Worm (Caenorhabditis elegans) whole organism, L4 larva: ENCODE data around the gene F48E8.2.

ENCODE experiments used
- F26F4.8 ChIP-seq: fragments of 200-800 bp; sonication (Bioruptor generic); conservative IDR thresholded peaks from 2 replicates; pipeline ENCODE4 v1.3.6; 2022; ENCODE audit warnings: missing genetic modification characterization, missing compliant biosample characterization
- T20F7.1 ChIP-seq: fragments of 200-800 bp; sonication (Bioruptor generic); optimal IDR thresholded peaks from 2 replicates; lab custom pipeline; 2018; ENCODE audit warnings: mild to moderate bottlenecking, missing genetic modification characterization, missing compliant biosample characterization
- Y105C5A.15 ChIP-seq: fragments of 200-800 bp; sonication (Bioruptor generic); IDR thresholded peaks from 2 replicates; pipeline ENCODE4 v1.3.6; 2022; ENCODE audit warnings: missing genetic modification characterization, missing compliant biosample characterization
- Y48G9A.11 ChIP-seq: fragments of 200-800 bp; sonication (Bioruptor generic); IDR thresholded peaks from 2 replicates; pipeline ENCODE4 v1.3.6; 2022; ENCODE audit warnings: missing genetic modification reagents, missing genetic modification characterization, missing compliant biosample characterization
- aha-1 ChIP-seq: fragments of 150-350 bp; peaks from one replicate; lab custom pipeline; 2014; ENCODE audit warnings: missing biosample characterization, missing genetic modification characterization
- ceh-44 ChIP-seq: fragments of 200-800 bp; sonication (Bioruptor generic); IDR thresholded peaks from 2 replicates; pipeline ENCODE4 v1.3.6; 2022; ENCODE audit warnings: missing genetic modification reagents, missing genetic modification characterization, missing compliant biosample characterization
- ceh-62 ChIP-seq: sonication (generic microtip); optimal IDR thresholded peaks from 2 replicates; lab custom pipeline; 2017; ENCODE audit warnings: missing biosample characterization, missing genetic modification characterization
- daf-16 ChIP-seq, 3 experiments: sonication (generic microtip); optimal IDR thresholded peaks; 2 replicates each; lab custom pipeline; 2016 to 2017; ENCODE audit warnings: missing genetic modification characterization in 3 of 3, missing genetic modification reagents in 3 of 3, mild to moderate bottlenecking in 2 of 3, missing compliant biosample characterization in 2 of 3, missing biosample characterization in 1 of 3, moderate library complexity in 1 of 3
- daf-19 ChIP-seq: fragments of 200-800 bp; sonication (Bioruptor generic); conservative IDR thresholded peaks from 2 replicates; pipeline ENCODE4 v1.3.6; 2022; ENCODE audit warnings: missing genetic modification characterization, missing compliant biosample characterization
- daf-8 ChIP-seq: fragments of 200-800 bp; sonication (Bioruptor generic); IDR thresholded peaks from 2 replicates; pipeline ENCODE4 v1.3.6; 2022; ENCODE audit warnings: missing genetic modification characterization, missing compliant biosample characterization
- dmd-6 ChIP-seq: fragments of 200-800 bp; sonication (Bioruptor generic); IDR thresholded peaks from 2 replicates; pipeline ENCODE4 v1.3.6; 2022; ENCODE audit warnings: missing genetic modification reagents, missing genetic modification characterization, missing compliant biosample characterization
- dmd-8 ChIP-seq: fragments of 200-800 bp; sonication (Bioruptor generic); IDR thresholded peaks from 2 replicates; pipeline ENCODE4 v1.3.6; 2022; ENCODE audit warnings: missing genetic modification characterization, missing compliant biosample characterization
- dve-1 ChIP-seq: sonication (generic microtip); optimal IDR thresholded peaks from 2 replicates; lab custom pipeline; 2017; ENCODE audit warnings: antibody characterized with exemption, mild to moderate bottlenecking, missing genetic modification characterization, missing compliant biosample characterization; ENCODE audit not compliant: insufficient read depth
- hlh-11 ChIP-seq: fragments of 200-800 bp; sonication (Bioruptor generic); optimal IDR thresholded peaks from 2 replicates; lab custom pipeline; 2018; ENCODE audit warnings: mild to moderate bottlenecking, missing genetic modification characterization, missing compliant biosample characterization
- hlh-30 ChIP-seq: sonication (generic microtip); optimal IDR thresholded peaks from 2 replicates; lab custom pipeline; 2017; ENCODE audit warnings: antibody characterized with exemption, mild to moderate bottlenecking, missing genetic modification characterization, missing compliant biosample characterization; ENCODE audit not compliant: insufficient read depth
- lsy-2 ChIP-seq, 2 experiments: fragments of 150-350 bp in 1 of 2; sonication (generic microtip) in 1 of 2; optimal IDR thresholded peaks; 2 replicates each; lab custom pipeline; 2014 to 2017; ENCODE audit warnings: missing biosample characterization in 2 of 2, missing genetic modification characterization in 2 of 2
- madf-9 ChIP-seq: fragments of 200-800 bp; sonication (Bioruptor generic); conservative IDR thresholded peaks from 2 replicates; pipeline ENCODE4 v1.3.6; 2022; ENCODE audit warnings: missing genetic modification reagents, missing genetic modification characterization, missing compliant biosample characterization
- mdt-29 ChIP-seq: fragments of 200-800 bp; sonication (Bioruptor generic); IDR thresholded peaks from 2 replicates; pipeline ENCODE4 v1.3.6; 2022; ENCODE audit warnings: missing genetic modification reagents, missing genetic modification characterization, missing compliant biosample characterization
- mep-1 ChIP-seq: fragments of 150-350 bp; sonication (generic microtip); optimal IDR thresholded peaks from 3 replicates; lab custom pipeline; 2014; ENCODE audit warnings: missing biosample characterization, missing genetic modification characterization
- mes-2 ChIP-seq: sonication (generic microtip); optimal IDR thresholded peaks from 2 replicates; lab custom pipeline; 2016; ENCODE audit warnings: missing genotype, mild to moderate bottlenecking, missing genetic modification characterization, missing compliant biosample characterization; ENCODE audit not compliant: poor library complexity, severe bottlenecking
- mxl-2 ChIP-seq: fragments of 200-800 bp; sonication (Bioruptor generic); conservative IDR thresholded peaks from 2 replicates; pipeline ENCODE4 v1.3.6; 2022; ENCODE audit warnings: missing genetic modification reagents, missing genetic modification characterization, missing compliant biosample characterization
- nhr-10 ChIP-seq: fragments of 150-350 bp; optimal IDR thresholded peaks from 2 replicates; lab custom pipeline; 2014; ENCODE audit warnings: missing biosample characterization, missing genetic modification characterization
- nhr-11 ChIP-seq: fragments of 150-350 bp; optimal IDR thresholded peaks from 2 replicates; lab custom pipeline; 2014; ENCODE audit warnings: missing biosample characterization, missing genetic modification characterization
- nhr-28 ChIP-seq: fragments of 150-350 bp; optimal IDR thresholded peaks from 2 replicates; lab custom pipeline; 2014; ENCODE audit warnings: missing biosample characterization, missing genetic modification characterization
- nhr-42 ChIP-seq: fragments of 200-800 bp; sonication (Bioruptor generic); IDR thresholded peaks from 2 replicates; pipeline ENCODE4 v1.3.6; 2022; ENCODE audit warnings: missing genetic modification characterization, missing compliant biosample characterization
- nhr-48 ChIP-seq: sonication (generic microtip); optimal IDR thresholded peaks from 2 replicates; lab custom pipeline; 2016; ENCODE audit warnings: mild to moderate bottlenecking, missing genetic modification characterization, missing compliant biosample characterization
- nhr-76 ChIP-seq: fragments of 150-350 bp; optimal IDR thresholded peaks from 2 replicates; lab custom pipeline; 2014; ENCODE audit warnings: missing biosample characterization, missing genetic modification characterization
- pha-4 ChIP-seq, 2 experiments: fragments of 150-350 bp in 1 of 2; fragments of 200-800 bp in 1 of 2; sonication (Bioruptor generic) in 1 of 2; IDR thresholded peaks in 1 of 2; optimal IDR thresholded peaks in 1 of 2; 2 replicates each; pipeline versions ENCODE4 v1.3.6 to Lab custom; 2014 to 2022; ENCODE audit warnings: missing genetic modification characterization in 2 of 2, missing genetic modification reagents in 2 of 2, missing biosample characterization in 1 of 2, missing compliant biosample characterization in 1 of 2
- pqm-1 ChIP-seq: sonication (generic microtip); optimal IDR thresholded peaks from 2 replicates; lab custom pipeline; 2017; ENCODE audit warnings: missing biosample characterization, missing genetic modification characterization
- snpc-1.2 ChIP-seq: fragments of 200-800 bp; sonication (Bioruptor generic); IDR thresholded peaks from 2 replicates; pipeline ENCODE4 v1.3.6; 2022; ENCODE audit warnings: missing genetic modification reagents, missing genetic modification characterization, missing compliant biosample characterization
- tag-97 ChIP-seq: fragments of 200-800 bp; sonication (Bioruptor generic); IDR thresholded peaks from 2 replicates; pipeline ENCODE4 v1.3.6; 2022; ENCODE audit warnings: missing genetic modification characterization, missing compliant biosample characterization
- unc-130 ChIP-seq: sonication (generic microtip); optimal IDR thresholded peaks from 2 replicates; lab custom pipeline; 2016; ENCODE audit warnings: missing genetic modification reagents, missing genetic modification characterization, missing compliant biosample characterization
- unc-62 ChIP-seq, 3 experiments: fragments of 150-350 bp in 1 of 3; sonication (generic microtip); optimal IDR thresholded peaks in 2 of 3; peaks in 1 of 3; 1 replicate in 1 of 3; 2 replicates in 2 of 3; lab custom pipeline; 2014 to 2017; ENCODE audit warnings: missing biosample characterization in 3 of 3, missing genetic modification characterization in 3 of 3, missing genetic modification reagents in 3 of 3, missing genotype in 1 of 3
- vab-7 ChIP-seq: fragments of 200-800 bp; sonication (Bioruptor generic); IDR thresholded peaks from 2 replicates; pipeline ENCODE4 v1.3.6; 2022; ENCODE audit warnings: missing genetic modification reagents, missing genetic modification characterization, missing compliant biosample characterization

The F48E8.2 gene

DNA sequence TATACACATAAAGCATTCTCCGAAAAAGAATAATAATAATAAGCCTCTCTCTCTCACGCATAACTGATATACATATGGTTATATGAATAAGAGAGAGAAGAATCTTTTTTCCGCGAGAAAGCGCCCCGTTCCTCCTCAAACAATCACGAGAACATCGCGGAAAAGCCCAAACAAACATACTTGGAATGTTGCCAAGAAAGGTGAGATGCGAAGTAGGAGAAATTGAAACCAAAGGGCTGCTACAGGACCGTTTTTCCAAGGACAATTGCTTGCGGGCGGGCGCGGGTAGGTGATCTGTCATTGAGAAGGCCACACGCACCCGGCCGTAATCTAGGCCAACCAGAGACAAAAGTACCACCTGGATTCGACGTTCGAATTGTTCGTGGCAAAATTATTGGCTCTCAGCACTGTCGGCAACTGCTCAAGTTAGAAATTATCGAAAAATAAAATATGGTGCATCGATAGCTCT is 40.5 kb upstream of the F48E8.2 start, which contains the start of gene dnj-24:
TSS of gene dnj-24 (minus strand) at position 419 of the 469 bp plus-strand sequence.
- no peak for TF ChIP-seq vab-7 (GFP tag; lab: Robert Waterston, UW)
- TF ChIP-seq daf-16 (GFP tag; optimal IDR thresholded peaks at IDR 0.05; lab: Kevin White, UChicago) = no peak
- TF ChIP-seq daf-16 (tag; optimal IDR thresholded peaks at IDR 0.05; lab: Kevin White, UChicago) = no peak
- no peak for TF ChIP-seq nhr-48
- peak; percentile 36 for TF ChIP-seq hlh-30 (tag; lab: Kevin White, UChicago)
- TF ChIP-seq nhr-28 (tag; lab: Kevin White, UChicago) = peak; percentile 1
- no peak for TF ChIP-seq mxl-2 (GFP tag; lab: Robert Waterston, UW)
- TF ChIP-seq hlh-11 = peak; percentile 31
- no peak for TF ChIP-seq Y105C5A.15 (GFP tag; lab: Robert Waterston, UW)
- TF ChIP-seq mdt-29 (GFP tag; lab: Robert Waterston, UW) = no peak
- TF ChIP-seq Y48G9A.11 (GFP tag; lab: Robert Waterston, UW) = no peak
- TF ChIP-seq ceh-44 (GFP tag; lab: Robert Waterston, UW) = no peak
- TF ChIP-seq unc-130 (GFP tag; lab: Kevin White, UChicago) = no peak
- TF ChIP-seq mes-2 (tag; lab: Kevin White, UChicago) = no peak
- TF ChIP-seq nhr-76 (tag; lab: Kevin White, UChicago) = no peak
- no peak for TF ChIP-seq daf-8 (GFP tag; lab: Robert Waterston, UW)
- TF ChIP-seq ceh-62 (tag; lab: Kevin White, UChicago) = no peak
- 0 out of 2 replicates have a peak, but pooled peaks have one; percentile 23 for TF ChIP-seq nhr-42 (GFP tag; lab: Robert Waterston, UW)
- no peak for TF ChIP-seq snpc-1.2 (GFP tag; lab: Robert Waterston, UW)
- TF ChIP-seq pqm-1 (tag; lab: Kevin White, UChicago) = no peak
- TF ChIP-seq dmd-8 (GFP tag; lab: Robert Waterston, UW) = 0 out of 2 replicates have a peak, but pooled peaks have one; percentile 38
- TF ChIP-seq aha-1 (tag; lab: Kevin White, UChicago) = peak; percentile 12
- TF ChIP-seq lsy-2 (tag; optimal IDR thresholded peaks at IDR 0.05; lab: Kevin White, UChicago) = no peak
- TF ChIP-seq, all 104 proteins: peak for 6

DNA sequence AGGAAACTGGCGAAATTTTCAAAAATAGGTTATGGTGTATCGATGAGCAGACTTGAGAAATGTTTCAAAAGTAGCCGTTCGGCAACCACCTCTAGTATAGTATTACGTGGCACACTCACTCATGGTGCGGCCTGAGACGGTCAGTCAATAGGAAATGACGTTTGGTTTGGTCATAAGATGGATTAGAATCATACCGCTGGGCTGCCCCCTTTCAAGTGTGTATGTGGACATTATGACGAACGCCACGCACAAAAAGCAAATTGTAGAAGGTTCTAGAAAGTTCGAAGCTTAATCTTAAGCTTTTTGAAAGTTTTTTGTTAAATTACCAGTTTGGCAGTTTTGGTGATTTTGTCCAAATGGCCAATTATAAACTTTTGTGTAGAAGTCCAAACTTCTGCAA is 39.8 kb upstream of the F48E8.2 start:
- TF ChIP-seq hlh-11 (peak; percentile 45), unc-62 (GFP tag; optimal IDR thresholded peaks at IDR 0.05 in 1 of 2; lab: Kevin White, UChicago) (peak in 1 of 2 experiments; percentile 54), unc-62 (tag; optimal IDR thresholded peaks at IDR 0.05; lab: Kevin White, UChicago) (no peak), dve-1 (tag; lab: Kevin White, UChicago) (peak; percentile 9), nhr-10 (tag; lab: Kevin White, UChicago) (no peak), hlh-30 (tag; lab: Kevin White, UChicago) (peak; percentile 63), daf-19 (no peak), pha-4 (GFP tag; IDR thresholded peaks at IDR 0.05; lab: Robert Waterston, UW) (no peak), pha-4 (tag; optimal IDR thresholded peaks at IDR 0.05; lab: Kevin White, UChicago) (peak; percentile 78), mep-1 (peak; percentile 13)

DNA sequence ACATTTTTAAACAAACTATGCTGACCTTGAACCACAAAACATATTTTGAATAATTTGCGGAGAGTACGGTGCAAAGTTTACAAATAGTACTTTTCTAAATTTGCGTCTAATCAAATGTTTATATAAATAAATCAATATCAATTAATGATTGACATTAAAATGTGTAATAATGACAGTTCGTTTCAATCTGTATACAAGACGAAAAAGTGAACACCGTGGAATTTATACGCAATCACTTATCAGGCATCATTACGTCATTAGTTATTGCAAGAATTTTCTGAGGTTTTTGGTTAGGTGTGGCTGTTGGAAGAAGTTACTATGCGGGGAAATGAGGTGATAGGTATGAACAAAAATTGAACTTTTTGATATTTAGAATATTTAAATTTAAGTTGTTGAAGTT is 37.1 kb upstream of the F48E8.2 start:
- TF ChIP-seq tag-97 (GFP tag; lab: Robert Waterston, UW) = no peak
- TF ChIP-seq dmd-6 (GFP tag; lab: Robert Waterston, UW) = peak; percentile 68
- no peak for TF ChIP-seq nhr-11
- peak; percentile 13 for TF ChIP-seq T20F7.1
- no peak for TF ChIP-seq vab-7 (GFP tag; lab: Robert Waterston, UW)
- TF ChIP-seq, all 104 proteins: peak for 2

DNA sequence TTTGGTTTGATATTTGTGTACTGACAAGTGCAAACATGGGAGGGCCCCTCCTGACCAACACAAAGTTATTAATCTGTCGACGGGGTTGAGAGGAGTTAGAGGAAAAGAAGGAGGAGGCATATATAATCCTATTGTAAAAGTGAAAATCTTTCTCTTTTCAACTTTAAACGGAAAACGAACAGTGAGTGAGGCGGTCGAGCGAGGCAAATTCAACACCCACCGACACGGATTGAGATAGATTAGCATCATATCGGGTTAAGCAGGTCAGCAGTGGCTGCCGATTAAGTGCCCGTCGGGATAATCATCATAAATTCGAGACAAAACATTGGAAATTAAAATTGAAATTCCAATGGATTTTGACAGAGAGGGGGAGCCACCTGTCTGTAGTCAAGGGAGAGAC is 27.9 kb upstream of the F48E8.2 start:
- no peak for TF ChIP-seq unc-130 (GFP tag; lab: Kevin White, UChicago)
- peak in 1 of 2 experiments; percentile 37 for TF ChIP-seq unc-62 (GFP tag; optimal IDR thresholded peaks at IDR 0.05 in 1 of 2; lab: Kevin White, UChicago)
- TF ChIP-seq unc-62 (tag; optimal IDR thresholded peaks at IDR 0.05; lab: Kevin White, UChicago) = no peak
- TF ChIP-seq F26F4.8 (GFP tag; lab: Robert Waterston, UW) = no peak
- no peak for TF ChIP-seq Y105C5A.15 (GFP tag; lab: Robert Waterston, UW)
- no peak for TF ChIP-seq madf-9 (GFP tag; lab: Robert Waterston, UW)
- TF ChIP-seq daf-19 = no peak
- TF ChIP-seq ceh-62 (tag; lab: Kevin White, UChicago) = no peak
